Fruit fly (Drosophila melanogaster): ENCODE data around the gene CG5787.

The CG5787 gene

DNA sequence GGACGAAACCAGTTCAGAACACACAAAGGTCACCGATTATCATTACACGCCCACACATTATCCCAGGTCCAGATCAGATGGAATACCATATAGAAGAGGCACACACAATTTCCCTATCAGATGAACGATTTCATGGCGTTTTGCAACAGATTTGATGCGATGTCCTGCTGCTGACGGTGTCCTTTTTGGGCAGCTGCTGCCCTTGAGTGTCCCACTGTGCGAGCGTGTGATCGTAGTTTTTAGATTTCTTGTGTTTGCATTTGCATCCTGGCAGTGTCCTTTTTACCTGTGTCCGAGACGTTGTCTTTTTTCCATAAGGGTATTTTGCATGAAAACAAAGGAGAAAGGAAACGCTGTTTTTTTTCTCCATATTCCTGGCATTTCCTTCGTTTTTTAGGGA is 33.4 kb downstream of the CG5787 start:
- TF ChIP-seq woc (GFP tag; optimal IDR thresholded peaks at IDR 0.05) (no peak), Dif (GFP tag; optimal IDR thresholded peaks at IDR 0.05; ENCODE audit: partially characterized antibody) (no peak), jim (GFP tag; optimal IDR thresholded peaks at IDR 0.05) (no peak), CrebA (GFP tag; optimal IDR thresholded peaks at IDR 0.05; ENCODE audit: borderline replicate concordance) (no peak), br (GFP tag; optimal IDR thresholded peaks at IDR 0.05) (no peak), Hnf4 (GFP tag; optimal IDR thresholded peaks at IDR 0.05) (no peak), HLH106 (tag; optimal IDR thresholded peaks at IDR 0.05) (no peak), dl (GFP tag; optimal IDR thresholded peaks at IDR 0.05; ENCODE audit: insufficient read depth in 1 of 2, partially characterized antibody in 2 of 2) (no peak), Hr78 (GFP tag; optimal IDR thresholded peaks at IDR 0.05) (no peak), psq (GFP tag; optimal IDR thresholded peaks at IDR 0.05) (no peak), foxo (GFP tag; optimal IDR thresholded peaks at IDR 0.05) (no peak), Abd-B (GFP tag; optimal IDR thresholded peaks at IDR 0.05) (no peak), Dfd (GFP tag; optimal IDR thresholded peaks at IDR 0.05) (no peak), Sp1 (GFP tag; optimal IDR thresholded peaks at IDR 0.05) (no peak), OdsH (GFP tag; optimal IDR thresholded peaks at IDR 0.05) (no peak), Vsx2 (GFP tag; optimal IDR thresholded peaks at IDR 0.05; ENCODE audit: partially characterized antibody) (no peak), h (GFP tag; optimal IDR thresholded peaks at IDR 0.05) (no peak)

- no peak for TF ChIP-seq rgr (GFP tag; optimal IDR thresholded peaks at IDR 0.05)
- TF ChIP-seq N (GFP tag; optimal IDR thresholded peaks at IDR 0.05), result no peak
Observed at dm6 chr2L:12678286-12678685, 34.5 kb downstream of the CG5787 start.

DNA sequence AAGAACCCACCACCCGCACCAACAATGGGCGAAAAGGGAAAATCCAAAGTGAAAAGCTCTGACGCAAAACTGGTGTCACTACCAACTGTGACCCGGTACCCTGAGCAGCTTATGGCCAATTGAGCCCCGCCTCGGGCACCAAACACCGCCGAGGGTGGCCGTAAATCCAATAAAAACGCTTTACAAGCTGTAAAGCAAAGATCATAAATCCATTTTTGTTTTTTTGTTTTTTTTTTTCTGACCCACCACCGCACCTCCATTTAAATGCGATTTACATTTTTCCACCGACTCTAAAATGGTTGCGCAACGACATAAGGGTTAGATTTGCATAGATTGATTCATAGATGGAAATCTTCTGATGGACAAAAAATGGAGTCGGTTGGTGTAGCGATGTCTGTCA is 38.4 kb downstream of the CG5787 start:
- TF ChIP-seq Hr78 (GFP tag; optimal IDR thresholded peaks at IDR 0.05) (no peak), Hr83 (GFP tag; optimal IDR thresholded peaks at IDR 0.05; ENCODE audit: poor library complexity, severe bottlenecking) (no peak), OdsH (GFP tag; optimal IDR thresholded peaks at IDR 0.05) (no peak), N (GFP tag; optimal IDR thresholded peaks at IDR 0.05) (no peak), Dif (GFP tag; optimal IDR thresholded peaks at IDR 0.05; ENCODE audit: partially characterized antibody) (no peak), Mio (GFP tag; optimal IDR thresholded peaks at IDR 0.05) (no peak), Rel (GFP tag; optimal IDR thresholded peaks at IDR 0.05) (no peak), Rel (tag; optimal IDR thresholded peaks at IDR 0.05) (no peak), fru (GFP tag; optimal IDR thresholded peaks at IDR 0.05) (no peak), Dfd (GFP tag; optimal IDR thresholded peaks at IDR 0.05) (no peak), Sp1 (GFP tag; optimal IDR thresholded peaks at IDR 0.05) (no peak), CG32264 (GFP tag; optimal IDR thresholded peaks at IDR 0.05) (no peak), sv (GFP tag; optimal IDR thresholded peaks at IDR 0.05) (no peak), br (GFP tag; optimal IDR thresholded peaks at IDR 0.05) (no peak), foxo (GFP tag; optimal IDR thresholded peaks at IDR 0.05) (no peak), GATAd (GFP tag; optimal IDR thresholded peaks at IDR 0.05) (no peak), sage (GFP tag; optimal IDR thresholded peaks at IDR 0.05) (no peak), Abd-B (GFP tag; optimal IDR thresholded peaks at IDR 0.05) (no peak), Jra (GFP tag; optimal IDR thresholded peaks at IDR 0.05) (no peak), Hnf4 (GFP tag; optimal IDR thresholded peaks at IDR 0.05) (no peak), usp (GFP tag; optimal IDR thresholded peaks at IDR 0.05) (no peak)

dm6 chr2L:12672296-12672695 is 40.5 kb downstream of the CG5787 start:
- TF ChIP-seq CrebA (GFP tag; optimal IDR thresholded peaks at IDR 0.05; ENCODE audit: borderline replicate concordance) (no peak), Hr78 (GFP tag; optimal IDR thresholded peaks at IDR 0.05) (no peak), lola (GFP tag; optimal IDR thresholded peaks at IDR 0.05) (no peak), Mio (GFP tag; optimal IDR thresholded peaks at IDR 0.05) (no peak), Vsx2 (GFP tag; optimal IDR thresholded peaks at IDR 0.05; ENCODE audit: partially characterized antibody) (no peak), psq (GFP tag; optimal IDR thresholded peaks at IDR 0.05) (no peak)

- TF ChIP-seq Dif (GFP tag; optimal IDR thresholded peaks at IDR 0.05; ENCODE audit: partially characterized antibody) (no peak), OdsH (GFP tag; optimal IDR thresholded peaks at IDR 0.05) (no peak), Hr78 (GFP tag; optimal IDR thresholded peaks at IDR 0.05) (no peak), foxo (GFP tag; optimal IDR thresholded peaks at IDR 0.05) (no peak), CG9705 (GFP tag; optimal IDR thresholded peaks at IDR 0.05) (no peak), Jra (GFP tag; optimal IDR thresholded peaks at IDR 0.05) (no peak), sv (GFP tag; optimal IDR thresholded peaks at IDR 0.05) (no peak), psq (GFP tag; optimal IDR thresholded peaks at IDR 0.05) (no peak), Hr83 (GFP tag; optimal IDR thresholded peaks at IDR 0.05; ENCODE audit: poor library complexity, severe bottlenecking) (no peak), HLH106 (tag; optimal IDR thresholded peaks at IDR 0.05) (no peak), Vsx2 (GFP tag; optimal IDR thresholded peaks at IDR 0.05; ENCODE audit: partially characterized antibody) (no peak), Myc (optimal IDR thresholded peaks at IDR 0.05) (no peak), Rel (GFP tag; optimal IDR thresholded peaks at IDR 0.05) (no peak), Rel (tag; optimal IDR thresholded peaks at IDR 0.05) (no peak), dmrt93B (GFP tag; optimal IDR thresholded peaks at IDR 0.05) (no peak), jim (GFP tag; optimal IDR thresholded peaks at IDR 0.05) (no peak), usp (GFP tag; optimal IDR thresholded peaks at IDR 0.05) (no peak), N (GFP tag; optimal IDR thresholded peaks at IDR 0.05) (no peak), brk (GFP tag; optimal IDR thresholded peaks at IDR 0.05) (no peak)
Observed at dm6 chr2L:12669614-12670013, 43.1 kb downstream of the CG5787 start, which contains the start of gene Nepl7. Gene Nepl7, minus strand, starts transcription at chr2L:12669714.

Measured in whole organism, wandering third instar larva.